Fruit fly (Drosophila melanogaster) whole organism, embryonic: ENCODE data around the gene g.

Source experiments
- Atf3 ChIP-seq: fragments of 200-800 bp; sonication (Bioruptor generic); optimal IDR thresholded peaks from 3 replicates; lab custom pipeline; 2016; ENCODE audit warnings: missing biosample characterization, missing genetic modification characterization
- Bteb2 ChIP-seq: fragments of 200-800 bp; sonication (Bioruptor generic); optimal IDR thresholded peaks from 2 replicates; lab custom pipeline; 2016; ENCODE audit warnings: missing biosample characterization, missing genetic modification characterization
- CG10321 ChIP-seq: fragments of 200-800 bp; sonication (Bioruptor generic); IDR thresholded peaks from 2 replicates; pipeline ENCODE4 v1.3.6; 2022; ENCODE audit warnings: missing biosample characterization, missing genetic modification characterization
- CG11247 ChIP-seq: fragments of 200-800 bp; sonication (Bioruptor generic); IDR thresholded peaks from 2 replicates; pipeline ENCODE4 v1.3.6; 2022; ENCODE audit warnings: missing biosample characterization, missing genetic modification characterization
- CG12942 ChIP-seq: fragments of 200-800 bp; sonication (Bioruptor generic); optimal IDR thresholded peaks from 3 replicates; lab custom pipeline; 2016; ENCODE audit warnings: missing biosample characterization, missing genetic modification characterization
- CG14710 ChIP-seq: fragments of 200-800 bp; sonication (Bioruptor generic); optimal IDR thresholded peaks from 3 replicates; lab custom pipeline; 2019; ENCODE audit warnings: missing biosample characterization, mild to moderate bottlenecking, missing genetic modification characterization, moderate library complexity
- CG15073 ChIP-seq: fragments of 200-800 bp; sonication (Bioruptor generic); optimal IDR thresholded peaks from 2 replicates; lab custom pipeline; 2016; ENCODE audit warnings: missing biosample characterization, missing genetic modification characterization
- CG15514 ChIP-seq: fragments of 200-800 bp; sonication (Bioruptor generic); optimal IDR thresholded peaks from 3 replicates; lab custom pipeline; 2017; ENCODE audit warnings: missing biosample characterization, missing genetic modification characterization, mild to moderate bottlenecking, moderate library complexity, missing genetic modification reagents
- CG16863 ChIP-seq: fragments of 200-800 bp; sonication (Bioruptor generic); optimal IDR thresholded peaks from 3 replicates; lab custom pipeline; 2016; ENCODE audit warnings: missing biosample characterization, missing genetic modification characterization
- CG17385 ChIP-seq: fragments of 200-800 bp; sonication (Bioruptor generic); optimal IDR thresholded peaks from 3 replicates; lab custom pipeline; 2018; ENCODE audit warnings: missing biosample characterization, mild to moderate bottlenecking, missing genetic modification characterization
- CG18011 ChIP-seq: fragments of 200-800 bp; sonication (Bioruptor generic); optimal IDR thresholded peaks from 2 replicates; lab custom pipeline; 2017; ENCODE audit warnings: missing biosample characterization, missing genetic modification characterization, mild to moderate bottlenecking, moderate library complexity, missing genotype
- CG31441 ChIP-seq: fragments of 200-800 bp; sonication (Bioruptor generic); IDR thresholded peaks from 2 replicates; pipeline ENCODE4 v1.3.6; 2022; ENCODE audit warnings: missing biosample characterization, missing genetic modification characterization
- CG6254 ChIP-seq: fragments of 200-800 bp; sonication (Bioruptor generic); optimal IDR thresholded peaks from 3 replicates; lab custom pipeline; 2017; ENCODE audit warnings: mild to moderate bottlenecking, missing biosample characterization, missing genetic modification reagents, missing genetic modification characterization
- CG6689 ChIP-seq: fragments of 200-800 bp; sonication (Bioruptor generic); IDR thresholded peaks from 2 replicates; pipeline ENCODE4 v1.3.6; 2022; ENCODE audit warnings: missing biosample characterization, missing genetic modification characterization
- CG8089 ChIP-seq: fragments of 200-800 bp; sonication (Bioruptor generic); optimal IDR thresholded peaks from 3 replicates; lab custom pipeline; 2016; ENCODE audit warnings: missing biosample characterization, missing genetic modification characterization
- Eip74EF ChIP-seq, 2 experiments: fragments of 200-800 bp in 1 of 2; fragments of >200 bp in 1 of 2; sonication (Bioruptor generic) in 1 of 2; optimal IDR thresholded peaks; 2 replicates each; lab custom pipeline; 2017 to 2019; ENCODE audit warnings: missing biosample characterization in 2 of 2, missing genetic modification characterization in 2 of 2, mild to moderate bottlenecking in 1 of 2, moderate library complexity in 1 of 2
- Fer3 ChIP-seq: fragments of 200-800 bp; sonication (Bioruptor generic); optimal IDR thresholded peaks from 2 replicates; lab custom pipeline; 2018; ENCODE audit warnings: missing biosample characterization, mild to moderate bottlenecking, missing genetic modification characterization, moderate library complexity
- Hr51 ChIP-seq, 2 experiments: fragments of 200-800 bp; sonication (Bioruptor generic); optimal IDR thresholded peaks; 2 replicates in 1 of 2; 3 replicates in 1 of 2; lab custom pipeline; 2016 to 2018; ENCODE audit warnings: missing biosample characterization in 2 of 2, missing genetic modification characterization in 2 of 2, mild to moderate bottlenecking in 1 of 2, moderate library complexity in 1 of 2
- Hsf ChIP-seq: fragments of 200-800 bp; sonication (Bioruptor generic); optimal IDR thresholded peaks from 3 replicates; lab custom pipeline; 2016; ENCODE audit warnings: missing biosample characterization, missing genetic modification characterization
- Mad ChIP-seq: fragments of 200-800 bp; sonication (Bioruptor generic); optimal IDR thresholded peaks from 2 replicates; lab custom pipeline; 2016; ENCODE audit warnings: missing biosample characterization, missing genetic modification characterization
- Max ChIP-seq: fragments of 200-800 bp; sonication (Bioruptor generic); optimal IDR thresholded peaks from 2 replicates; lab custom pipeline; 2016; ENCODE audit warnings: missing biosample characterization, mild to moderate bottlenecking, missing genetic modification characterization
- Meics ChIP-seq: fragments of 200-800 bp; sonication (Bioruptor generic); optimal IDR thresholded peaks from 2 replicates; lab custom pipeline; 2017; ENCODE audit warnings: missing biosample characterization, mild to moderate bottlenecking, missing genetic modification characterization
- NfI ChIP-seq: fragments of 200-800 bp; sonication (Bioruptor generic); optimal IDR thresholded peaks from 3 replicates; lab custom pipeline; 2018; ENCODE audit warnings: missing biosample characterization, mild to moderate bottlenecking, missing genetic modification characterization, moderate library complexity
- Oli ChIP-seq: fragments of 200-800 bp; sonication (Bioruptor generic); optimal IDR thresholded peaks from 2 replicates; lab custom pipeline; 2018; ENCODE audit warnings: missing biosample characterization, mild to moderate bottlenecking, missing genetic modification characterization, moderate library complexity
- Trl ChIP-seq, 3 experiments: fragments of >200 bp in 2 of 3; fragments of 200-800 bp in 1 of 3; sonication (Bioruptor generic) in 1 of 3; optimal IDR thresholded peaks; 2 replicates in 1 of 3; 3 replicates in 2 of 3; lab custom pipeline; 2016 to 2017; ENCODE audit warnings: missing biosample characterization in 1 of 3, missing genetic modification characterization in 1 of 3
- Usf ChIP-seq: fragments of 200-800 bp; sonication (Bioruptor generic); optimal IDR thresholded peaks from 2 replicates; lab custom pipeline; 2017; ENCODE audit warnings: missing genotype, missing biosample characterization, missing genetic modification characterization
- bab2 ChIP-seq: fragments of 200-800 bp; sonication (Bioruptor generic); optimal IDR thresholded peaks from 2 replicates; lab custom pipeline; 2016; ENCODE audit warnings: missing biosample characterization, missing genetic modification characterization
- caup ChIP-seq: fragments of 200-800 bp; sonication (Bioruptor generic); optimal IDR thresholded peaks from 3 replicates; lab custom pipeline; 2017; ENCODE audit warnings: missing biosample characterization, mild to moderate bottlenecking, missing genetic modification characterization, moderate library complexity; ENCODE audit not compliant: severe bottlenecking
- dpn ChIP-seq, 2 experiments: fragments of 200-800 bp; sonication (Bioruptor generic); optimal IDR thresholded peaks; 3 replicates each; lab custom pipeline; 2016; ENCODE audit warnings: missing biosample characterization in 2 of 2, missing genetic modification characterization in 2 of 2
- ewg ChIP-seq: fragments of 200-800 bp; sonication (Bioruptor generic); optimal IDR thresholded peaks from 3 replicates; lab custom pipeline; 2017; ENCODE audit warnings: mild to moderate bottlenecking, missing biosample characterization, missing genetic modification reagents, missing genetic modification characterization
- gcm ChIP-seq: fragments of 200-800 bp; sonication (Bioruptor generic); optimal IDR thresholded peaks from 2 replicates; lab custom pipeline; 2019; ENCODE audit warnings: missing biosample characterization, mild to moderate bottlenecking, missing genetic modification characterization, moderate library complexity
- gro ChIP-seq: fragments of 200-800 bp; sonication (Bioruptor generic); optimal IDR thresholded peaks from 2 replicates; lab custom pipeline; 2016; ENCODE audit warnings: missing biosample characterization, missing genetic modification characterization
- hbn ChIP-seq: fragments of 200-800 bp; sonication (Bioruptor generic); IDR thresholded peaks from 2 replicates; pipeline ENCODE4 v1.3.6; 2022; ENCODE audit warnings: missing biosample characterization, missing genetic modification characterization; ENCODE audit not compliant: partially characterized antibody
- hkb ChIP-seq, 2 experiments: fragments of 200-800 bp in 1 of 2; fragments of >200 bp in 1 of 2; sonication (Bioruptor generic) in 1 of 2; IDR thresholded peaks in 1 of 2; optimal IDR thresholded peaks in 1 of 2; 2 replicates each; pipeline versions ENCODE4 v1.3.6 to Lab custom; 2017 to 2022; ENCODE audit warnings: missing biosample characterization in 1 of 2, missing genetic modification characterization in 1 of 2
- lola ChIP-seq, 3 experiments: fragments of >200 bp in 2 of 3; fragments of 200-800 bp in 1 of 3; sonication (Bioruptor generic) in 1 of 3; optimal IDR thresholded peaks; 2 replicates each; lab custom pipeline; 2017 to 2019; ENCODE audit warnings: missing biosample characterization in 3 of 3, missing genetic modification characterization in 3 of 3, mild to moderate bottlenecking in 1 of 3, moderate library complexity in 1 of 3
- nerfin-2 ChIP-seq: fragments of 200-800 bp; sonication (Bioruptor generic); IDR thresholded peaks from 2 replicates; pipeline ENCODE4 v1.3.6; 2022; ENCODE audit warnings: missing biosample characterization, missing genetic modification characterization; ENCODE audit not compliant: partially characterized antibody
- nmo ChIP-seq: fragments of 200-800 bp; sonication (Bioruptor generic); optimal IDR thresholded peaks from 2 replicates; lab custom pipeline; 2018; ENCODE audit warnings: missing biosample characterization, mild to moderate bottlenecking, missing genetic modification characterization, moderate library complexity
- prd ChIP-seq, 3 experiments: fragments of >200 bp in 2 of 3; fragments of 200-800 bp in 1 of 3; sonication (Bioruptor generic) in 1 of 3; optimal IDR thresholded peaks in 2 of 3; IDR thresholded peaks in 1 of 3; 2 replicates in 2 of 3; 3 replicates in 1 of 3; pipeline versions ENCODE4 v1.3.6 to Lab custom; 2017 to 2022; ENCODE audit warnings: missing biosample characterization in 1 of 3, missing genetic modification characterization in 1 of 3
- pzg ChIP-seq: fragments of 200-800 bp; sonication (Bioruptor generic); optimal IDR thresholded peaks from 3 replicates; lab custom pipeline; 2018; ENCODE audit warnings: missing biosample characterization, mild to moderate bottlenecking, missing genetic modification characterization, moderate library complexity
- repo ChIP-seq: fragments of 200-800 bp; sonication (Bioruptor generic); optimal IDR thresholded peaks from 2 replicates; lab custom pipeline; 2016; ENCODE audit warnings: missing biosample characterization, missing genetic modification characterization
- row ChIP-seq: fragments of 200-800 bp; sonication (Bioruptor generic); IDR thresholded peaks from 3 replicates; pipeline ENCODE4 v1.3.6; 2022; ENCODE audit warnings: missing biosample characterization, missing genetic modification characterization
- slp2 ChIP-seq: fragments of 200-800 bp; sonication (Bioruptor generic); optimal IDR thresholded peaks from 2 replicates; lab custom pipeline; 2016; ENCODE audit warnings: missing biosample characterization, missing genetic modification characterization
- sr ChIP-seq: fragments of 200-800 bp; sonication (Bioruptor generic); IDR thresholded peaks from 3 replicates; pipeline ENCODE4 v1.3.6; 2022; ENCODE audit warnings: missing biosample characterization, missing genetic modification characterization
- stc ChIP-seq: fragments of 200-800 bp; sonication (Bioruptor generic); IDR thresholded peaks from 2 replicates; pipeline ENCODE4 v1.3.6; 2022; ENCODE audit warnings: missing biosample characterization, missing genetic modification characterization
- unpg ChIP-seq: fragments of 200-800 bp; sonication (Bioruptor generic); optimal IDR thresholded peaks from 3 replicates; lab custom pipeline; 2018; ENCODE audit warnings: missing biosample characterization, mild to moderate bottlenecking, missing genetic modification characterization, moderate library complexity

Gene g

dm6 chrX:13781739-13782502 lies 45.8 kb upstream of the g start, which contains the start of the genes CtsB and amrt (continued):
- TF ChIP-seq hkb (optimal IDR thresholded peaks at IDR 0.05; lab: Kevin White, UChicago) (peak; percentile 86), hkb (GFP tag; IDR thresholded peaks at IDR 0.05; lab: Robert Waterston, UW) (no peak), Hsf (peak; percentile 48), dpn (GFP tag; optimal IDR thresholded peaks at IDR 0.05; lab: Kevin White, UChicago) (peak; percentile 51 to 68), Oli (tag; lab: Kevin White, UChicago) (peak; percentile 12), unpg (GFP tag; lab: Kevin White, UChicago) (peak; percentile 35), bab2 (GFP tag; lab: Kevin White, UChicago) (peak; percentile 52), Meics (GFP tag; lab: Kevin White, UChicago) (peak; percentile 30), Mad (GFP tag; lab: Kevin White, UChicago) (no peak), nmo (peak; percentile 76), CG14710 (peak; percentile 100), CG6254 (no peak), CG16863 (peak; percentile 17), row (GFP tag; lab: Robert Waterston, UW) (peak; percentile 94), gcm (GFP tag; lab: Kevin White, UChicago) (peak; percentile 41), CG31441 (GFP tag; lab: Robert Waterston, UW) (peak; percentile 33; the same call in 1 of the 2 replicates), Bteb2 (GFP tag; lab: Kevin White, UChicago) (peak; percentile 6), NfI (peak; percentile 44), Eip74EF (GFP tag; optimal IDR thresholded peaks at IDR 0.05; lab: Kevin White, UChicago) (no peak), repo (peak; percentile 29), CG10321 (no peak), Trl (optimal IDR thresholded peaks at IDR 0.05; lab: Kevin White, UChicago) (peak in 1 of 2 experiments; percentile 25), Trl (GFP tag; optimal IDR thresholded peaks at IDR 0.05; lab: Kevin White, UChicago) (peak; percentile 65), Atf3 (GFP tag; lab: Kevin White, UChicago) (peak; percentile 6), CG18011 (GFP tag; lab: Kevin White, UChicago) (no peak), CG17385 (peak; percentile 21), CG15514 (GFP tag; lab: Kevin White, UChicago) (peak; percentile 79), Hr51 (GFP tag; optimal IDR thresholded peaks at IDR 0.05; lab: Kevin White, UChicago) (peak in 1 of 2 experiments; percentile 26), pzg (peak; percentile 68), sr (GFP tag; lab: Robert Waterston, UW) (no peak), Fer3 (tag; lab: Kevin White, UChicago) (peak; percentile 26), CG12942 (peak; percentile 10), CG15073 (GFP tag; lab: Kevin White, UChicago) (no peak), caup (GFP tag; lab: Kevin White, UChicago) (peak; percentile 28), prd (optimal IDR thresholded peaks at IDR 0.05; lab: Kevin White, UChicago) (no peak), prd (GFP tag; IDR thresholded peaks at IDR 0.05; lab: Robert Waterston, UW) (peak; percentile 52; the same call in 1 of the 3 replicates), lola (GFP tag; optimal IDR thresholded peaks at IDR 0.05; lab: Kevin White, UChicago) (peak in 1 of 3 experiments; percentile 42), hbn (GFP tag; lab: Robert Waterston, UW) (peak; percentile 60), CG11247 (GFP tag; lab: Robert Waterston, UW) (no peak), CG8089 (GFP tag; lab: Kevin White, UChicago) (peak; percentile 46), stc (GFP tag; lab: Robert Waterston, UW) (no peak), gro (peak; percentile 61), slp2 (peak; percentile 16), Max (GFP tag; lab: Kevin White, UChicago) (peak; percentile 39), Usf (peak; percentile 7), nerfin-2 (GFP tag; lab: Robert Waterston, UW) (peak; percentile 58; the same call in 1 of the 2 replicates), CG6689 (0 out of 2 replicates have a peak, but pooled peaks have one; percentile 7), ewg (GFP tag; lab: Kevin White, UChicago) (no peak)
